Fruit fly (Drosophila melanogaster): ENCODE data around the gene CG10898.

DNA sequence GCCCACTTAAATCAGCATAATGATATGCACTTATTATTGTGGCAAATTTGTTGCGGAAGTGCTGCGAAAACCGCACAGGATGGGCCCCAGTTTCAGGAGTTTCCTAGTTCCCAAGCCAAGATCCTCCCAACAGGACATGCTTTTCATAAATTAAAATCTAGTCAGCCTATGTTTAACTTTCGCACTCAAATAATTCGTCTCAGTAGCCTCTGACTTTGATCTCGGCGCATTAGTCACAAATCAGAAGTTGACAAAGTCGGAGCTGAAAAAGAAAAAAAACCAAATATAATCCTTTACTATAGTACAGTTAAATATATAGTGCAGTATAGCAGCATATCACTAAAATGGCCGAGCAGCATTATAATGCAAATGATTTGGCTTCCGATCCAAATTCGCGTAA, 3.7 kb upstream of the CG10898 start, which contains the start of gene CG14708:
- TF ChIP-seq CG6175 (GFP tag; IDR thresholded peaks at IDR 0.05) (no peak), CG15601 (tag; optimal IDR thresholded peaks at IDR 0.05) (no peak), Bteb2 (GFP tag; optimal IDR thresholded peaks at IDR 0.05) (no peak)

All from whole organism, embryonic.